Fruit fly (Drosophila melanogaster): ENCODE data around the gene Act5C.

Act5C gene

dm6 chrX:5891666-5892444, 8.8 kb upstream of the Act5C start (continued):
- TF ChIP-seq slp2 (GFP tag; optimal IDR thresholded peaks at IDR 0.05): no peak
- no peak for TF ChIP-seq tll (GFP tag; optimal IDR thresholded peaks at IDR 0.05)
- TF ChIP-seq pan (optimal IDR thresholded peaks at IDR 0.05): no peak
- TF ChIP-seq pan (GFP tag; optimal IDR thresholded peaks at IDR 0.05 in 1 of 2, IDR thresholded peaks at IDR 0.05 in 1 of 2): peak in 1 of 2 experiments; percentile 37
- TF ChIP-seq CG9727 (GFP tag; optimal IDR thresholded peaks at IDR 0.05): peak; percentile 53
- no peak for TF ChIP-seq Bdp1 (GFP tag; optimal IDR thresholded peaks at IDR 0.05)
- peak; percentile 8 for TF ChIP-seq CG17385 (GFP tag; optimal IDR thresholded peaks at IDR 0.05)
- no peak for TF ChIP-seq Oli (tag; optimal IDR thresholded peaks at IDR 0.05)
- no peak for TF ChIP-seq CG1233 (GFP tag; optimal IDR thresholded peaks at IDR 0.05)
- no peak for TF ChIP-seq CG31365 (tag; optimal IDR thresholded peaks at IDR 0.05)
- no peak for TF ChIP-seq CG11696 (GFP tag; IDR thresholded peaks at IDR 0.05)
- no peak for TF ChIP-seq zen2 (GFP tag; IDR thresholded peaks at IDR 0.05; ENCODE audit: partially characterized antibody)
- peak; percentile 54 for TF ChIP-seq CG12769 (tag; optimal IDR thresholded peaks at IDR 0.05)
- peak; percentile 70 for TF ChIP-seq Side (GFP tag; optimal IDR thresholded peaks at IDR 0.05)
- no peak for TF ChIP-seq wor (GFP tag; IDR thresholded peaks at IDR 0.05)
- no peak for TF ChIP-seq CG11093 (GFP tag; IDR thresholded peaks at IDR 0.05)
- no peak for TF ChIP-seq fd64A (GFP tag; optimal IDR thresholded peaks at IDR 0.05)
- peak in 1 of 2 experiments; percentile 36 for TF ChIP-seq Pdp1 (GFP tag; optimal IDR thresholded peaks at IDR 0.05)
- peak; percentile 90 for TF ChIP-seq Meics (GFP tag; optimal IDR thresholded peaks at IDR 0.05)
- TF ChIP-seq dpn (GFP tag; optimal IDR thresholded peaks at IDR 0.05): peak; percentile 42 to 50
- peak; percentile 66 for TF ChIP-seq Atf6 (GFP tag; IDR thresholded peaks at IDR 0.05)
- peak; percentile 10 for TF ChIP-seq CG10267 (tag; optimal IDR thresholded peaks at IDR 0.05)
- TF ChIP-seq CkIIα-i1 (GFP tag; IDR thresholded peaks at IDR 0.05): no peak
- peak; percentile 57 for TF ChIP-seq CG18619 (GFP tag; optimal IDR thresholded peaks at IDR 0.05)
- TF ChIP-seq Sox100B (GFP tag; optimal IDR thresholded peaks at IDR 0.05): no peak
- TF ChIP-seq Deaf1 (tag; optimal IDR thresholded peaks at IDR 0.05): no peak
- TF ChIP-seq CG13123 (GFP tag; optimal IDR thresholded peaks at IDR 0.05): no peak
- TF ChIP-seq NK7.1 (GFP tag; optimal IDR thresholded peaks at IDR 0.05): no peak
- TF ChIP-seq CG13775 (GFP tag; optimal IDR thresholded peaks at IDR 0.05): peak; percentile 24
- TF ChIP-seq pfk (GFP tag; optimal IDR thresholded peaks at IDR 0.05): no peak
- peak; percentile 42 for TF ChIP-seq az2 (GFP tag; optimal IDR thresholded peaks at IDR 0.05)
- peak; percentile 57 for TF ChIP-seq mam (GFP tag; optimal IDR thresholded peaks at IDR 0.05)
- TF ChIP-seq CG7928 (GFP tag; optimal IDR thresholded peaks at IDR 0.05): peak; percentile 26
- TF ChIP-seq sens-2 (GFP tag; IDR thresholded peaks at IDR 0.05): no peak
- TF ChIP-seq odd (GFP tag; optimal IDR thresholded peaks at IDR 0.05): no peak
- peak; percentile 23 for TF ChIP-seq Hr3 (GFP tag; optimal IDR thresholded peaks at IDR 0.05)
- TF ChIP-seq CG3281 (GFP tag; optimal IDR thresholded peaks at IDR 0.05): peak; percentile 37
- TF ChIP-seq hth (optimal IDR thresholded peaks at IDR 0.05): no peak
- TF ChIP-seq Dp (GFP tag; optimal IDR thresholded peaks at IDR 0.05): no peak
- peak; percentile 54 for TF ChIP-seq Hmr (GFP tag; optimal IDR thresholded peaks at IDR 0.05)
- TF ChIP-seq eyg (GFP tag; optimal IDR thresholded peaks at IDR 0.05): no peak
- no peak for TF ChIP-seq CG4360 (GFP tag; IDR thresholded peaks at IDR 0.05)
- peak; percentile 38 for TF ChIP-seq Myb (GFP tag; optimal IDR thresholded peaks at IDR 0.05)
- no peak for TF ChIP-seq Dref (GFP tag; IDR thresholded peaks at IDR 0.05)
- TF ChIP-seq CG31441 (GFP tag; IDR thresholded peaks at IDR 0.05): 0 out of 2 replicates have a peak, but pooled peaks have one; percentile 27
- no peak for TF ChIP-seq HLH3B (GFP tag; IDR thresholded peaks at IDR 0.05)
- no peak for TF ChIP-seq CG7271 (tag; optimal IDR thresholded peaks at IDR 0.05)
- TF ChIP-seq sc (optimal IDR thresholded peaks at IDR 0.05): no peak
- TF ChIP-seq sc (GFP tag; optimal IDR thresholded peaks at IDR 0.05): no peak
- 0 out of 3 replicates have a peak, but pooled peaks have one; percentile 28 for TF ChIP-seq CG11695 (GFP tag; IDR thresholded peaks at IDR 0.05)

Measured in whole organism, embryonic.